Fruit fly (Drosophila melanogaster): ENCODE results near the gene CG4592.

DNA sequence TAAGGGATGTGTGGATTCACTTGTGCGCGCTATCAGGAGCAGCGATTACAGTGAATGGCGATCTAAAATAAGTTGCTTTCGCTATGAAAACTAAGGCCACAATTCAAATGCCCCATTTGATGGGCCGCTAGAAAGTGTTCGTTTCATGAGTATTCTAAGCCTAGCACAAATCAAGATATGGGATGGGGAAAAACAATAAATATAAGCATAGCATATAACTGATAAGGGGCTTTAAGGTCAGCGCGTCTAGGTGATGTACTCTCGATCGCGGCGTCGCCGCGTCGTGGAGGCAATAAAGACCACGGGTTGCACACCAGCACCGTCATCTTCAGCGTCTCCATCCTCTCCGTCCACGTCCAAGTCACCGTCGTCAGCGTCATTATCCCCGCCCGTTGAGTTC, 39.3 kb downstream of the CG4592 start:
- no peak for TF ChIP-seq CG34422 (GFP tag; IDR thresholded peaks at IDR 0.05)
- no peak for TF ChIP-seq PHDP (tag; optimal IDR thresholded peaks at IDR 0.05)
